Worm (Caenorhabditis elegans): ENCODE measurements around the gene cnc-11.

DNA sequence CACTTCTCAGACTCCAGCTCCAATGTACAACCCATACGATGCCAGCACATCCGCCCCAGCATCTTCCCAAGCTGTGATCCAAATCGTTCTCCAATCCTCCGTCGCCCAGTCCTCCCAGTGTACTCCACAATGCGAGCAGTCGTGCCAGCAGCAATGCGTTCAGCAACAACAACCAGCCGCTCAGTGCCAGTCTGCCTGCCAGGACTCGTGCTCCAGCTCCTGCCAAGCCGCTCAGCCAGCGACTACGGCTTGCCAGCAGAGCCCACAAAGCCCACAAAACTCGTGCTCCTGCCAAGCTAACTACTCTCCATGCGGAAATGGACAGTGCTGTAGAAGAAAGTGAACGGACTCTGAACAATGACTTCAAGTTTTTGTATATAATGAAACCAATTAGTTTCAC, 23.8 kb downstream of the cnc-11 start:
- TF ChIP-seq dpl-1 (GFP tag; optimal IDR thresholded peaks at IDR 0.05) (no peak), jun-1 (tag; optimal IDR thresholded peaks at IDR 0.05) (no peak), nhr-76 (tag; optimal IDR thresholded peaks at IDR 0.05) (no peak), spr-1 (tag; optimal IDR thresholded peaks at IDR 0.05) (no peak), set-16 (GFP tag; IDR thresholded peaks at IDR 0.05) (peak; percentile 89), R02D3.7 (tag; optimal IDR thresholded peaks at IDR 0.05) (no peak), F26F4.8 (GFP tag; conservative IDR thresholded peaks at IDR 0.05) (no peak), snpc-4 (tag; optimal IDR thresholded peaks at IDR 0.05) (no peak), ces-1 (GFP tag; optimal IDR thresholded peaks at IDR 0.05) (no peak), unc-39 (tag; optimal IDR thresholded peaks at IDR 0.05) (no peak), ztf-11 (tag; optimal IDR thresholded peaks at IDR 0.05) (no peak), dmd-6 (GFP tag; IDR thresholded peaks at IDR 0.05) (no peak), skn-1 (tag; optimal IDR thresholded peaks at IDR 0.05) (no peak)

Measured in whole organism, L4 larva.